Worm (Caenorhabditis elegans): ENCODE results near the gene F10A3.17.

ce11 chrV:16163719-16164118, 4.2 kb upstream of the F10A3.17 start, which contains the start of gene F10A3.12:
- no peak for TF ChIP-seq T22C8.4 (GFP tag; IDR thresholded peaks at IDR 0.05)
- no peak for TF ChIP-seq ref-1 (GFP tag; conservative IDR thresholded peaks at IDR 0.05)

All from whole organism, midembryonic.